Worm (Caenorhabditis elegans) whole organism, mixed stage, embryonic: ENCODE data around the gene T23G7.2.

Experiments
- M03D4.4 ChIP-seq: sonication (generic microtip); optimal IDR thresholded peaks from 2 replicates; lab custom pipeline; 2017; ENCODE audit warnings: mild to moderate bottlenecking, missing genetic modification characterization, missing compliant biosample characterization
- bed-3 ChIP-seq: fragments of 200-800 bp; sonication (Bioruptor generic); optimal IDR thresholded peaks from 3 replicates; lab custom pipeline; 2018; ENCODE audit warnings: mild to moderate bottlenecking, missing genetic modification characterization, moderate library complexity, missing compliant biosample characterization
- blmp-1 ChIP-seq: fragments of 150-350 bp; optimal IDR thresholded peaks from 2 replicates; lab custom pipeline; 2014; ENCODE audit warnings: missing biosample characterization, missing genetic modification characterization
- ceh-39 ChIP-seq: fragments of 150-350 bp; optimal IDR thresholded peaks from 2 replicates; lab custom pipeline; 2014; ENCODE audit warnings: missing biosample characterization, missing genetic modification characterization
- ceh-43 ChIP-seq: fragments of 200-800 bp; sonication (Bioruptor generic); optimal IDR thresholded peaks from 2 replicates; lab custom pipeline; 2018; ENCODE audit warnings: mild to moderate bottlenecking, missing genetic modification characterization, moderate library complexity, missing compliant biosample characterization
- ceh-83 ChIP-seq: fragments of 200-800 bp; sonication (Bioruptor generic); optimal IDR thresholded peaks from 2 replicates; lab custom pipeline; 2018; ENCODE audit warnings: mild to moderate bottlenecking, missing genetic modification characterization, missing compliant biosample characterization
- ces-1 ChIP-seq: fragments of 150-350 bp; optimal IDR thresholded peaks from 2 replicates; lab custom pipeline; 2014; ENCODE audit warnings: missing biosample characterization, missing genetic modification reagents, missing genetic modification characterization
- cnd-1 ChIP-seq: fragments of 200-800 bp; sonication (Bioruptor generic); optimal IDR thresholded peaks from 2 replicates; lab custom pipeline; 2018; ENCODE audit warnings: mild to moderate bottlenecking, missing genetic modification characterization, missing compliant biosample characterization
- elt-1 ChIP-seq: sonication (generic microtip); optimal IDR thresholded peaks from 2 replicates; lab custom pipeline; 2017; ENCODE audit warnings: missing genetic modification characterization, mild to moderate bottlenecking, missing compliant biosample characterization, antibody characterized with exemption, moderate library complexity, borderline replicate concordance; ENCODE audit not compliant: insufficient read depth
- elt-3 ChIP-seq: fragments of 150-350 bp; optimal IDR thresholded peaks from 2 replicates; lab custom pipeline; 2014; ENCODE audit warnings: missing biosample characterization, missing genetic modification characterization
- flh-1 ChIP-seq: fragments of 200-800 bp; sonication (Bioruptor generic); optimal IDR thresholded peaks from 2 replicates; lab custom pipeline; 2018; ENCODE audit warnings: mild to moderate bottlenecking, missing genetic modification characterization, moderate library complexity, missing compliant biosample characterization
- ham-2 ChIP-seq: fragments of 200-800 bp; sonication (Bioruptor generic); optimal IDR thresholded peaks from 2 replicates; lab custom pipeline; 2018; ENCODE audit warnings: mild to moderate bottlenecking, missing genetic modification characterization, missing compliant biosample characterization
- hlh-1 ChIP-seq: fragments of 150-350 bp; optimal IDR thresholded peaks from 2 replicates; lab custom pipeline; 2014; ENCODE audit warnings: missing biosample characterization, missing genetic modification reagents, missing genetic modification characterization
- lsy-2 ChIP-seq: fragments of 150-350 bp; optimal IDR thresholded peaks from 2 replicates; lab custom pipeline; 2014; ENCODE audit warnings: missing biosample characterization, missing genetic modification characterization
- mab-5 ChIP-seq: fragments of 150-350 bp; optimal IDR thresholded peaks from 2 replicates; lab custom pipeline; 2014; ENCODE audit warnings: missing biosample characterization, missing genetic modification characterization
- mep-1 ChIP-seq: fragments of 150-350 bp; optimal IDR thresholded peaks from 2 replicates; lab custom pipeline; 2017; ENCODE audit warnings: missing biosample characterization, missing genetic modification reagents, missing genetic modification characterization, inconsistent platforms
- mls-2 ChIP-seq: sonication (generic microtip); optimal IDR thresholded peaks from 2 replicates; lab custom pipeline; 2016; ENCODE audit warnings: mild to moderate bottlenecking, missing genetic modification characterization, moderate library complexity, missing compliant biosample characterization
- nhr-12 ChIP-seq: fragments of 150-350 bp; optimal IDR thresholded peaks from 2 replicates; lab custom pipeline; 2014; ENCODE audit warnings: missing biosample characterization, missing genetic modification characterization
- nhr-2 ChIP-seq: fragments of 150-350 bp; optimal IDR thresholded peaks from 2 replicates; lab custom pipeline; 2014; ENCODE audit warnings: missing biosample characterization, missing genetic modification characterization
- nhr-237 ChIP-seq: fragments of 150-350 bp; optimal IDR thresholded peaks from 2 replicates; lab custom pipeline; 2014; ENCODE audit warnings: missing biosample characterization, missing genetic modification characterization
- nhr-28 ChIP-seq: fragments of 150-350 bp; optimal IDR thresholded peaks from 2 replicates; lab custom pipeline; 2014; ENCODE audit warnings: missing biosample characterization, missing genetic modification characterization
- nhr-76 ChIP-seq: sonication (generic microtip); optimal IDR thresholded peaks from 2 replicates; lab custom pipeline; 2017; ENCODE audit warnings: missing biosample characterization, missing genetic modification characterization
- pha-4 ChIP-seq: fragments of 150-350 bp; optimal IDR thresholded peaks from 2 replicates; lab custom pipeline; 2018; ENCODE audit warnings: missing biosample characterization, missing genetic modification reagents, missing genetic modification characterization
- snpc-4 ChIP-seq: fragments of 150-350 bp; optimal IDR thresholded peaks from 2 replicates; lab custom pipeline; 2014; ENCODE audit warnings: missing biosample characterization, missing genetic modification characterization
- sptf-1 ChIP-seq: sonication (generic microtip); optimal IDR thresholded peaks from 2 replicates; lab custom pipeline; 2017; ENCODE audit warnings: mild to moderate bottlenecking, missing genetic modification characterization, moderate library complexity, missing compliant biosample characterization
- tbx-8 ChIP-seq: fragments of 200-800 bp; sonication (Bioruptor generic); optimal IDR thresholded peaks from 2 replicates; lab custom pipeline; 2018; ENCODE audit warnings: mild to moderate bottlenecking, missing genetic modification characterization, moderate library complexity, missing compliant biosample characterization
- unc-120 ChIP-seq: sonication (generic microtip); optimal IDR thresholded peaks from 2 replicates; lab custom pipeline; 2017; ENCODE audit warnings: missing genetic modification characterization, missing compliant biosample characterization; ENCODE audit not compliant: poor library complexity, severe bottlenecking
- unc-39 ChIP-seq: fragments of 150-350 bp; optimal IDR thresholded peaks from 2 replicates; lab custom pipeline; 2014; ENCODE audit warnings: missing biosample characterization, missing genetic modification characterization
- unc-62 ChIP-seq: fragments of 150-350 bp; optimal IDR thresholded peaks from 2 replicates; lab custom pipeline; 2014; ENCODE audit warnings: missing biosample characterization, missing genetic modification reagents, missing genetic modification characterization
- zip-8 ChIP-seq: fragments of 150-350 bp; optimal IDR thresholded peaks from 2 replicates; lab custom pipeline; 2014; ENCODE audit warnings: missing biosample characterization, missing genetic modification characterization
- ztf-11 ChIP-seq: fragments of 150-350 bp; optimal IDR thresholded peaks from 2 replicates; lab custom pipeline; 2014; ENCODE audit warnings: missing biosample characterization, missing genetic modification characterization

Gene T23G7.2

ce11 chrII:9172849-9173248 is at the start of gene T23G7.2:
Gene T23G7.2, minus strand, starts transcription at chrII:9172949.
- TF ChIP-seq zip-8 (tag; lab: Kevin White, UChicago) = no peak
- no peak for TF ChIP-seq snpc-4 (tag; lab: Kevin White, UChicago)
- TF ChIP-seq elt-3 (tag; lab: Kevin White, UChicago) = no peak
- TF ChIP-seq nhr-2 (tag; lab: Kevin White, UChicago) = no peak
- no peak for TF ChIP-seq mab-5 (tag; lab: Kevin White, UChicago)
- no peak for TF ChIP-seq tbx-8 (GFP tag; lab: Kevin White, UChicago)
- TF ChIP-seq ceh-83 (GFP tag; lab: Kevin White, UChicago) = no peak
- TF ChIP-seq elt-1 = no peak
- no peak for TF ChIP-seq sptf-1 (tag; lab: Kevin White, UChicago)
- no peak for TF ChIP-seq pha-4 (tag; lab: Kevin White, UChicago)
- TF ChIP-seq mls-2 (tag; lab: Kevin White, UChicago) = no peak

- no peak for TF ChIP-seq ceh-43 (GFP tag; lab: Kevin White, UChicago)
Measured at ce11 chrII:9213055-9213708, 40.4 kb upstream of the T23G7.2 start, which contains the start of gene znfx-1. Gene znfx-1, plus strand, starts transcription at chrII:9213658.

DNA sequence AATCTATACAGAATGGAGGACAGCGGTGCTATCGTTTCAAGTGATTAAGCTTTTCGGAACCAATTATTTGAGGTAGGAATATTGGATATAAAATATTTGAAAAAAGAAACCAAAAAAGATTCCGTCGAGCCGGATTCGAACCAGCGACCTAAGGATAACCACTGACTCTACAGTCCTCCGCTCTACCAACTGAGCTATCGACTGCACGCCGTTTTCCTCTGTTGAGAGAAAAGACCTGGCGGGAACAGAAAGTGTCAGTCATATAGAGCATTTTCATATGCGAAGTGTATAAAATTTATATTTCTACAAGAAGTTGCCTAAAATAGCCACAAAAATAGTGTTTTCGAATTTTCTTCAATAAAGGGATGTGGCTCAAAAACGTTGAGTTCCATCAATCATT is 38.9 kb upstream of the T23G7.2 start:
- no peak for TF ChIP-seq ces-1 (GFP tag; lab: Kevin White, UChicago)
- TF ChIP-seq hlh-1 = no peak
- no peak for TF ChIP-seq lsy-2 (tag; lab: Kevin White, UChicago)
- TF ChIP-seq ceh-39 (tag; lab: Kevin White, UChicago) = no peak
- TF ChIP-seq mep-1 (tag; lab: Kevin White, UChicago) = no peak
- TF ChIP-seq tbx-8 (GFP tag; lab: Kevin White, UChicago) = no peak
- TF ChIP-seq unc-39 (tag; lab: Kevin White, UChicago) = no peak
- TF ChIP-seq cnd-1 = no peak
- TF ChIP-seq nhr-76 = no peak
- no peak for TF ChIP-seq ham-2 (GFP tag; lab: Kevin White, UChicago)

ce11 chrII:9210076-9210475 is 37.3 kb upstream of the T23G7.2 start, which contains the start of gene ZK1067.4:
Gene ZK1067.4, plus strand, starts transcription at chrII:9210376.
- no peak for TF ChIP-seq nhr-12 (tag; lab: Kevin White, UChicago)
- no peak for TF ChIP-seq ceh-39 (tag; lab: Kevin White, UChicago)
- TF ChIP-seq hlh-1 = no peak
- no peak for TF ChIP-seq blmp-1 (tag; lab: Kevin White, UChicago)
- no peak for TF ChIP-seq ztf-11 (tag; lab: Kevin White, UChicago)

DNA sequence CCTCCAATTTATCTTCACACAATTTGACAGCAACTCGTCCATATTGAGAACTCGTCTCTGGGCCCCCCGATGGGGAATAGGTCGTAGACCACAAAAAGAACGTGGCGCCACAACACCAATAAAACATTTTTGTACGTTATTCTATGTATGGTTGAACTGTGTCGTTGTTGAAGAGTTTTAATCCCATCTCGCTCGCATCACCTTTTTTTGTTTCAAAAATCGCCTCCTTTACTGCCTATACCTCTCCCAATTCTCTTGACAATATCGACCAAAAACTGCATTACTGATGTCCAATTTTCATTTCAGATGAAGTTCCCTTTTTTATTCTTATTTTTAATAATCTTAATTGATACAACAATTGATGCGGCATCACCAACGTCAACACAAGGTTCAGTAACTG is 24.5 kb upstream of the T23G7.2 start, which contains the start of gene let-23:
Gene let-23 (plus strand): TSS at position 301 of the 400 bp plus-strand sequence.
- TF ChIP-seq unc-39 (tag; lab: Kevin White, UChicago) = no peak
- no peak for TF ChIP-seq unc-120 (tag; lab: Kevin White, UChicago)
- no peak for TF ChIP-seq ceh-39 (tag; lab: Kevin White, UChicago)
- no peak for TF ChIP-seq nhr-28
- TF ChIP-seq nhr-76 = no peak
- TF ChIP-seq bed-3 (GFP tag; lab: Kevin White, UChicago) = no peak
- TF ChIP-seq ces-1 (GFP tag; lab: Kevin White, UChicago) = no peak
- no peak for TF ChIP-seq ceh-43 (GFP tag; lab: Kevin White, UChicago)
- no peak for TF ChIP-seq M03D4.4
- TF ChIP-seq nhr-2 (tag; lab: Kevin White, UChicago) = no peak
- TF ChIP-seq pha-4 (tag; lab: Kevin White, UChicago) = no peak
- TF ChIP-seq unc-62 (GFP tag; lab: Kevin White, UChicago) = no peak
- no peak for TF ChIP-seq mls-2 (tag; lab: Kevin White, UChicago)
- TF ChIP-seq ham-2 (GFP tag; lab: Kevin White, UChicago) = no peak
- TF ChIP-seq mab-5 (tag; lab: Kevin White, UChicago) = no peak
- TF ChIP-seq zip-8 (tag; lab: Kevin White, UChicago) = no peak
- TF ChIP-seq ceh-83 (GFP tag; lab: Kevin White, UChicago) = no peak
- TF ChIP-seq flh-1 (GFP tag; lab: Kevin White, UChicago) = no peak
- TF ChIP-seq nhr-237 (tag; lab: Kevin White, UChicago) = no peak
